Worm (Caenorhabditis elegans) whole organism, mixed stage, embryonic: ENCODE results near the gene plc-3.

Source experiments
- blmp-1 ChIP-seq: fragments of 150-350 bp; optimal IDR thresholded peaks from 2 replicates; lab custom pipeline; 2014; ENCODE audit warnings: missing biosample characterization, missing genetic modification characterization
- hlh-1 ChIP-seq: fragments of 150-350 bp; optimal IDR thresholded peaks from 2 replicates; lab custom pipeline; 2014; ENCODE audit warnings: missing biosample characterization, missing genetic modification reagents, missing genetic modification characterization
- nhr-12 ChIP-seq: fragments of 150-350 bp; optimal IDR thresholded peaks from 2 replicates; lab custom pipeline; 2014; ENCODE audit warnings: missing biosample characterization, missing genetic modification characterization
- nhr-28 ChIP-seq: fragments of 150-350 bp; optimal IDR thresholded peaks from 2 replicates; lab custom pipeline; 2014; ENCODE audit warnings: missing biosample characterization, missing genetic modification characterization
- pha-4 ChIP-seq: fragments of 150-350 bp; optimal IDR thresholded peaks from 2 replicates; lab custom pipeline; 2018; ENCODE audit warnings: missing biosample characterization, missing genetic modification reagents, missing genetic modification characterization
- sem-2 ChIP-seq: fragments of 200-800 bp; sonication (Bioruptor generic); optimal IDR thresholded peaks from 2 replicates; lab custom pipeline; 2018; ENCODE audit warnings: mild to moderate bottlenecking, missing genetic modification characterization, missing compliant biosample characterization
- unc-39 ChIP-seq: fragments of 150-350 bp; optimal IDR thresholded peaks from 2 replicates; lab custom pipeline; 2014; ENCODE audit warnings: missing biosample characterization, missing genetic modification characterization

DNA sequence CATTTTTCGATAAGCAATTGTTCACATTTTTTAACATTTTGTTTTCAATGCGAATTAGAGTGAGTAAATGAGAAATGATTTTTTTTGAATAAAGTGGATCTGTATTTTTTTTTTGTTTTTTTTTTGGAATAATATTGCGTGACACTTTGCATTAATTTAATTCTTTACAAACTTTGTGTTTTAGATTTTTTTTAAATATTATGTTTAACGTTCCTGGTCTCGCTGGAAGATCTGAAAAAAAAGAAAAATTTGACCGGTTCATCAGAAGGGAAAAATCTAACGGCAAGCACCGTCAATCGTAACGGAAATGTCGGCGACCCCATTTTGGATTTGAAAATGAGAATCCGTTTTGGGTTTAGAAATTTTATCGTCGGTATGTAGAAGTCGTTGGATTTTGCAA, 33.3 kb upstream of the plc-3 start, which contains the start of gene cdc-25.4:
- TF ChIP-seq pha-4 (tag; lab: Kevin White, UChicago) (no peak), sem-2 (GFP tag; lab: Kevin White, UChicago) (no peak), hlh-1 (tag; lab: Kevin White, UChicago) (no peak), nhr-12 (tag; lab: Kevin White, UChicago) (no peak), nhr-28 (tag; lab: Kevin White, UChicago) (no peak), blmp-1 (tag; lab: Kevin White, UChicago) (no peak), unc-39 (tag; lab: Kevin White, UChicago) (no peak)
